Worm (Caenorhabditis elegans): ENCODE measurements around the gene gei-8.

DNA sequence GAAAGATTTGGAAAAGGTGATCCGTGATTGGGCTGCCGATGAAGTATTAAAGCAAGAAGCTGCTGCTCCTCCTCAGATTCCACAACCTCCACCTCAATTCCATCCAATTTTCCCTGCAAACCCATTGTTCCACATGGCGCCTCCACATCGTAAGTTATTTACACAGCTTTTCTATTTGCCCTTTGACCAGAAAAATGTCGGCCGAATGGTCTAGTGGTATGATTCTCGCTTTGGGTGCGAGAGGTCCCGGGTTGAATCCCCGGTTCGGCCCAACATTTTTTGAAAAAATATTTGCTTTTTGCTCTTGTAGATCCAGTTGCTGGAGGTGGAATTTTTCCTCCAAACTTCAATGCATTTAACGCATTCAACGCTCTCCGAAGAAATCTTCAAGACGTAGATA, 51.8 kb downstream of the gei-8 start:
- TF ChIP-seq snpc-4 (tag; optimal IDR thresholded peaks at IDR 0.05) (no peak), nhr-237 (tag; optimal IDR thresholded peaks at IDR 0.05) (no peak), blmp-1 (tag; optimal IDR thresholded peaks at IDR 0.05) (no peak), sptf-1 (tag; optimal IDR thresholded peaks at IDR 0.05) (peak; percentile 34), nhr-28 (tag; optimal IDR thresholded peaks at IDR 0.05) (no peak), mls-2 (tag; optimal IDR thresholded peaks at IDR 0.05) (peak; percentile 2), elt-3 (tag; optimal IDR thresholded peaks at IDR 0.05) (no peak), cnd-1 (tag; optimal IDR thresholded peaks at IDR 0.05) (peak; percentile 16), hlh-1 (tag; optimal IDR thresholded peaks at IDR 0.05) (no peak), M03D4.4 (tag; optimal IDR thresholded peaks at IDR 0.05) (peak; percentile 36)
